3 fruit fly cellular contexts compared by ENCODE assay signal in genomic region chr3R:18745961-18746468, dm6.
A peak's percentile ranks its signal among the peaks of the same experiment; 100 is the strongest.
TF ChIP-seq lines count a peak whose summit lies in the region.

Gene PGS1, minus strand, starts transcription at chr3R:18746041.
Gene gwl, plus strand, starts transcription at chr3R:18746370.

TF ChIP-seq in whole organism, adult, 20 proteins besides CTCF, POLR2A, EP300 and RAD21 (continued from another document):
- peak; percentile 44 for TF ChIP-seq pad (GFP tag; optimal IDR thresholded peaks at IDR 0.05; lab: Kevin White, UChicago)
- peak; percentile 78 for TF ChIP-seq CG14711 (tag; optimal IDR thresholded peaks at IDR 0.05; lab: Kevin White, UChicago)
TF ChIP-seq in whole organism, adult: peak in this region for 15.

TF ChIP-seq in whole organism, embryonic, 481 proteins besides CTCF, POLR2A, EP300 and RAD21 (continued from another document and continues in another):
- TF ChIP-seq Mrtf (GFP tag; IDR thresholded peaks at IDR 0.05; lab: Robert Waterston, UW) (peak; percentile 52; the same call in 1 of the 3 replicates), CG14710 (tag; optimal IDR thresholded peaks at IDR 0.05; lab: Kevin White, UChicago) (peak; percentile 89), GATAe (GFP tag; conservative IDR thresholded peaks at IDR 0.05; lab: Robert Waterston, UW) (peak; percentile 58; the same call in 1 of the 2 replicates), CG17912 (GFP tag; optimal IDR thresholded peaks at IDR 0.05; lab: Kevin White, UChicago) (peak; percentile 23), emc (GFP tag; optimal IDR thresholded peaks at IDR 0.05; lab: Kevin White, UChicago) (no peak), Ets97D (GFP tag; optimal IDR thresholded peaks at IDR 0.05; lab: Kevin White, UChicago) (peak; percentile 46), CG32772 (GFP tag; IDR thresholded peaks at IDR 0.05; lab: Robert Waterston, UW) (peak; percentile 85), Oaz (GFP tag; IDR thresholded peaks at IDR 0.05; lab: Robert Waterston, UW) (peak; percentile 66), Atf6 (GFP tag; IDR thresholded peaks at IDR 0.05; lab: Robert Waterston, UW) (peak; percentile 81), CG2120 (GFP tag; optimal IDR thresholded peaks at IDR 0.05; lab: Kevin White, UChicago) (peak; percentile 84), CG12769 (tag; optimal IDR thresholded peaks at IDR 0.05; lab: Kevin White, UChicago) (no peak), ATbp (GFP tag; optimal IDR thresholded peaks at IDR 0.05; lab: Kevin White, UChicago) (no peak), CG6689 (GFP tag; IDR thresholded peaks at IDR 0.05; lab: Robert Waterston, UW) (peak; percentile 88), Gsc (GFP tag; IDR thresholded peaks at IDR 0.05; lab: Robert Waterston, UW) (peak; percentile 12; the same call in 1 of the 2 replicates), pfk (GFP tag; optimal IDR thresholded peaks at IDR 0.05; lab: Kevin White, UChicago) (no peak), caup (GFP tag; optimal IDR thresholded peaks at IDR 0.05; lab: Kevin White, UChicago; ENCODE audit: severe bottlenecking) (no peak), CG9609 (GFP tag; optimal IDR thresholded peaks at IDR 0.05; lab: Kevin White, UChicago) (peak; percentile 25), Tbp (GFP tag; optimal IDR thresholded peaks at IDR 0.05; lab: Kevin White, UChicago) (no peak), Lhr (GFP tag; optimal IDR thresholded peaks at IDR 0.05; lab: Kevin White, UChicago) (peak; percentile 24), CG31388 (GFP tag; optimal IDR thresholded peaks at IDR 0.05; lab: Kevin White, UChicago) (peak; percentile 49), CG11560 (tag; IDR thresholded peaks at IDR 0.05; lab: Robert Waterston, UW) (peak; percentile 61), CG1792 (GFP tag; optimal IDR thresholded peaks at IDR 0.05; lab: Kevin White, UChicago) (no peak), CG18599 (GFP tag; optimal IDR thresholded peaks at IDR 0.05; lab: Kevin White, UChicago) (no peak), chinmo (GFP tag; IDR thresholded peaks at IDR 0.05; lab: Robert Waterston, UW; ENCODE audit: partially characterized antibody) (no peak), dan (GFP tag; IDR thresholded peaks at IDR 0.05; lab: Robert Waterston, UW) (no peak), jing (GFP tag; optimal IDR thresholded peaks at IDR 0.05; lab: Kevin White, UChicago) (no peak), lmd (GFP tag; IDR thresholded peaks at IDR 0.05; lab: Robert Waterston, UW) (peak; percentile 84), CG17385 (GFP tag; optimal IDR thresholded peaks at IDR 0.05; lab: Kevin White, UChicago) (no peak), CG7357 (GFP tag; IDR thresholded peaks at IDR 0.05; lab: Robert Waterston, UW) (peak; percentile 70; the same call in 1 of the 3 replicates), CG14860 (GFP tag; IDR thresholded peaks at IDR 0.05; lab: Robert Waterston, UW; ENCODE audit: partially characterized antibody) (peak; percentile 44; the same call in 2 of the 3 replicates), grau (tag; optimal IDR thresholded peaks at IDR 0.05; lab: Kevin White, UChicago) (peak; percentile 68), CG8359 (GFP tag; optimal IDR thresholded peaks at IDR 0.05; lab: Kevin White, UChicago; ENCODE audit: borderline replicate concordance) (no peak), TFAM (GFP tag; optimal IDR thresholded peaks at IDR 0.05; lab: Kevin White, UChicago) (no peak), CG2875 (GFP tag; optimal IDR thresholded peaks at IDR 0.05; lab: Kevin White, UChicago) (peak; percentile 9), H2.0 (GFP tag; IDR thresholded peaks at IDR 0.05; lab: Robert Waterston, UW) (peak; percentile 75), row (GFP tag; IDR thresholded peaks at IDR 0.05; lab: Robert Waterston, UW) (peak; percentile 80), Dfd (GFP tag; optimal IDR thresholded peaks at IDR 0.05; lab: Kevin White, UChicago) (no peak), CG17568 (GFP tag; optimal IDR thresholded peaks at IDR 0.05; lab: Kevin White, UChicago) (no peak), NfI (GFP tag; optimal IDR thresholded peaks at IDR 0.05; lab: Kevin White, UChicago) (peak; percentile 66), eve (GFP tag; optimal IDR thresholded peaks at IDR 0.05; lab: Kevin White, UChicago) (no peak), CG12155 (GFP tag; optimal IDR thresholded peaks at IDR 0.05; lab: Kevin White, UChicago) (peak; percentile 69), bsh (GFP tag; optimal IDR thresholded peaks at IDR 0.05; lab: Kevin White, UChicago) (peak in 1 of 2 experiments; percentile 74), hth (optimal IDR thresholded peaks at IDR 0.05; lab: Kevin White, UChicago) (no peak), chm (GFP tag; IDR thresholded peaks at IDR 0.05; lab: Robert Waterston, UW) (peak; percentile 33; the same call in 1 of the 2 replicates), CG8478 (optimal IDR thresholded peaks at IDR 0.05; lab: Kevin White, UChicago) (no peak), twi (tag; optimal IDR thresholded peaks at IDR 0.05; lab: Kevin White, UChicago) (peak; percentile 40), hkb (optimal IDR thresholded peaks at IDR 0.05; lab: Kevin White, UChicago) (no peak), hkb (GFP tag; IDR thresholded peaks at IDR 0.05; lab: Robert Waterston, UW) (peak; percentile 65), D19A (tag; optimal IDR thresholded peaks at IDR 0.05; lab: Kevin White, UChicago) (no peak), her (GFP tag; optimal IDR thresholded peaks at IDR 0.05; lab: Kevin White, UChicago) (no peak), dmrt99B (tag; optimal IDR thresholded peaks at IDR 0.05; lab: Kevin White, UChicago) (no peak), Aef1 (GFP tag; IDR thresholded peaks at IDR 0.05; lab: Robert Waterston, UW) (peak; percentile 76), Meics (GFP tag; optimal IDR thresholded peaks at IDR 0.05; lab: Kevin White, UChicago) (peak; percentile 64), CHES-1-like (GFP tag; optimal IDR thresholded peaks at IDR 0.05; lab: Kevin White, UChicago) (peak; percentile 26), sens-2 (GFP tag; IDR thresholded peaks at IDR 0.05; lab: Robert Waterston, UW) (0 out of 2 replicates have a peak, but pooled peaks have one; percentile 43), Spps (tag; optimal IDR thresholded peaks at IDR 0.05; lab: Kevin White, UChicago) (peak; percentile 48), CG12104 (GFP tag; optimal IDR thresholded peaks at IDR 0.05; lab: Kevin White, UChicago) (peak; percentile 73), B-H1 (GFP tag; IDR thresholded peaks at IDR 0.05; lab: Robert Waterston, UW) (peak; percentile 71), pros (GFP tag; optimal IDR thresholded peaks at IDR 0.05; lab: Kevin White, UChicago) (no peak), pho (GFP tag; optimal IDR thresholded peaks at IDR 0.05; lab: Kevin White, UChicago) (peak; percentile 68), danr (GFP tag; IDR thresholded peaks at IDR 0.05; lab: Robert Waterston, UW) (no peak), wor (GFP tag; IDR thresholded peaks at IDR 0.05; lab: Robert Waterston, UW) (peak; percentile 66), Asciz (GFP tag; optimal IDR thresholded peaks at IDR 0.05; lab: Kevin White, UChicago) (no peak)

TF ChIP-seq in whole organism, prepupa, 60 proteins besides CTCF, POLR2A, EP300 and RAD21 (continued from another document):
- peak; percentile 74 for TF ChIP-seq CG3032 (tag; optimal IDR thresholded peaks at IDR 0.05; lab: Kevin White, UChicago)
- TF ChIP-seq CG8319 (GFP tag; optimal IDR thresholded peaks at IDR 0.05; lab: Kevin White, UChicago): no peak
- TF ChIP-seq CG1621 (tag; optimal IDR thresholded peaks at IDR 0.05; lab: Kevin White, UChicago): no peak
- TF ChIP-seq achi (GFP tag; optimal IDR thresholded peaks at IDR 0.05; lab: Kevin White, UChicago): no peak
- TF ChIP-seq spab (GFP tag; optimal IDR thresholded peaks at IDR 0.05; lab: Kevin White, UChicago): no peak
- no peak for TF ChIP-seq Eip78C (GFP tag; lab: Kevin White, UChicago)
- peak; percentile 52 for TF ChIP-seq CG11762 (GFP tag; optimal IDR thresholded peaks at IDR 0.05; lab: Kevin White, UChicago; ENCODE audit: insufficient read depth)
- TF ChIP-seq Ets21C (GFP tag; optimal IDR thresholded peaks at IDR 0.05; lab: Kevin White, UChicago): no peak
- peak; percentile 83 for TF ChIP-seq eg (GFP tag; IDR thresholded peaks at IDR 0.05; lab: Robert Waterston, UW)
- TF ChIP-seq fkh (GFP tag; optimal IDR thresholded peaks at IDR 0.05; lab: Kevin White, UChicago): no peak
- peak; percentile 76 for TF ChIP-seq acj6 (GFP tag; optimal IDR thresholded peaks at IDR 0.05; lab: Kevin White, UChicago)
- no peak for TF ChIP-seq topi (GFP tag; optimal IDR thresholded peaks at IDR 0.05; lab: Kevin White, UChicago)
- TF ChIP-seq vri (GFP tag; optimal IDR thresholded peaks at IDR 0.05; lab: Kevin White, UChicago): no peak
- TF ChIP-seq CG8632 (GFP tag; optimal IDR thresholded peaks at IDR 0.05; lab: Kevin White, UChicago): peak; percentile 67
- no peak for TF ChIP-seq CG6808 (GFP tag; optimal IDR thresholded peaks at IDR 0.05; lab: Kevin White, UChicago)
- TF ChIP-seq Ets96B (tag; optimal IDR thresholded peaks at IDR 0.05; lab: Kevin White, UChicago): peak; percentile 73
- peak; percentile 60 for TF ChIP-seq lz (GFP tag; optimal IDR thresholded peaks at IDR 0.05; lab: Kevin White, UChicago)
- TF ChIP-seq CG11294 (GFP tag; IDR thresholded peaks at IDR 0.05; lab: Robert Waterston, UW): peak; percentile 55; the same call in 1 of the 2 replicates
- TF ChIP-seq CG34406 (GFP tag; optimal IDR thresholded peaks at IDR 0.05; lab: Kevin White, UChicago): peak; percentile 58
- no peak for TF ChIP-seq Met (GFP tag; optimal IDR thresholded peaks at IDR 0.05; lab: Kevin White, UChicago)
- peak; percentile 64; the same call in 1 of the 2 replicates for TF ChIP-seq Gug (GFP tag; IDR thresholded peaks at IDR 0.05; lab: Robert Waterston, UW)
- TF ChIP-seq CG6792 (GFP tag; optimal IDR thresholded peaks at IDR 0.05; lab: Kevin White, UChicago): peak; percentile 54
- TF ChIP-seq CG6854 (GFP tag; optimal IDR thresholded peaks at IDR 0.05; lab: Kevin White, UChicago): no peak
- peak; percentile 62 for TF ChIP-seq CG31627 (GFP tag; optimal IDR thresholded peaks at IDR 0.05; lab: Kevin White, UChicago)
- no peak for TF ChIP-seq Smox (GFP tag; optimal IDR thresholded peaks at IDR 0.05; lab: Kevin White, UChicago)
- peak; percentile 54 for TF ChIP-seq CG6163 (GFP tag; IDR thresholded peaks at IDR 0.05; lab: Robert Waterston, UW)
- TF ChIP-seq CG11902 (GFP tag; optimal IDR thresholded peaks at IDR 0.05; lab: Kevin White, UChicago): peak; percentile 29
- no peak for TF ChIP-seq Hr39 (GFP tag; optimal IDR thresholded peaks at IDR 0.05; lab: Kevin White, UChicago)
- no peak for TF ChIP-seq CG7368 (GFP tag; optimal IDR thresholded peaks at IDR 0.05; lab: Kevin White, UChicago)
- no peak for TF ChIP-seq Hr4 (GFP tag; optimal IDR thresholded peaks at IDR 0.05; lab: Kevin White, UChicago)
- TF ChIP-seq svp (GFP tag; lab: Kevin White, UChicago): peak; percentile 80
- TF ChIP-seq Hr38 (GFP tag; optimal IDR thresholded peaks at IDR 0.05; lab: Kevin White, UChicago): no peak
- no peak for TF ChIP-seq Eip93F (GFP tag; optimal IDR thresholded peaks at IDR 0.05; lab: Kevin White, UChicago)
- TF ChIP-seq pdm3 (GFP tag; optimal IDR thresholded peaks at IDR 0.05; lab: Kevin White, UChicago): no peak
- TF ChIP-seq fd85E (GFP tag; optimal IDR thresholded peaks at IDR 0.05; lab: Kevin White, UChicago): no peak
- peak; percentile 11 for TF ChIP-seq CG9139 (GFP tag; optimal IDR thresholded peaks at IDR 0.05; lab: Kevin White, UChicago)
- TF ChIP-seq Blimp-1 (GFP tag; optimal IDR thresholded peaks at IDR 0.05; lab: Kevin White, UChicago): peak; percentile 7
- TF ChIP-seq CG32006 (GFP tag; optimal IDR thresholded peaks at IDR 0.05; lab: Kevin White, UChicago): no peak
- no peak for TF ChIP-seq CG6276 (GFP tag; optimal IDR thresholded peaks at IDR 0.05; lab: Kevin White, UChicago)
